Fruit fly (Drosophila melanogaster) whole organism, embryonic: ENCODE measurements around the gene Ssk.

Experiments
- Atf-2 ChIP-seq: fragments of 200-800 bp; sonication (Bioruptor generic); optimal IDR thresholded peaks from 2 replicates; lab custom pipeline; 2016; ENCODE audit warnings: missing biosample characterization, missing genetic modification characterization
- CG10267 ChIP-seq: fragments of 200-800 bp; sonication (Bioruptor generic); optimal IDR thresholded peaks from 2 replicates; lab custom pipeline; 2018; ENCODE audit warnings: missing biosample characterization, mild to moderate bottlenecking, missing genetic modification characterization, moderate library complexity
- CG11723 ChIP-seq: fragments of 200-800 bp; sonication (Bioruptor generic); optimal IDR thresholded peaks from 2 replicates; lab custom pipeline; 2017; ENCODE audit warnings: missing biosample characterization, mild to moderate bottlenecking, missing genetic modification characterization
- CG12071 ChIP-seq: fragments of 200-800 bp; sonication (Bioruptor generic); optimal IDR thresholded peaks from 3 replicates; lab custom pipeline; 2018; ENCODE audit warnings: missing biosample characterization, mild to moderate bottlenecking, missing genetic modification characterization
- CG12299 ChIP-seq: fragments of 200-800 bp; sonication (Bioruptor generic); optimal IDR thresholded peaks from 2 replicates; lab custom pipeline; 2018; ENCODE audit warnings: missing biosample characterization, mild to moderate bottlenecking, missing genetic modification characterization
- CG13624 ChIP-seq: fragments of 200-800 bp; sonication (Bioruptor generic); optimal IDR thresholded peaks from 2 replicates; lab custom pipeline; 2016; ENCODE audit warnings: missing biosample characterization, missing genetic modification characterization
- CG14441 ChIP-seq: fragments of 200-800 bp; sonication (Bioruptor generic); IDR thresholded peaks from 2 replicates; pipeline ENCODE4 v1.3.6; 2022; ENCODE audit warnings: missing biosample characterization, missing genetic modification characterization
- CG14710 ChIP-seq: fragments of 200-800 bp; sonication (Bioruptor generic); optimal IDR thresholded peaks from 3 replicates; lab custom pipeline; 2019; ENCODE audit warnings: missing biosample characterization, mild to moderate bottlenecking, missing genetic modification characterization, moderate library complexity
- CG17612 ChIP-seq: fragments of 200-800 bp; sonication (Bioruptor generic); IDR thresholded peaks from 2 replicates; pipeline ENCODE4 v1.3.6; 2022; ENCODE audit warnings: missing biosample characterization, missing genetic modification characterization
- CG1832 ChIP-seq: fragments of 200-800 bp; sonication (Bioruptor generic); optimal IDR thresholded peaks from 2 replicates; lab custom pipeline; 2017; ENCODE audit warnings: missing biosample characterization, mild to moderate bottlenecking, missing genetic modification characterization, inconsistent platforms
- CG18619 ChIP-seq: fragments of 200-800 bp; sonication (Bioruptor generic); optimal IDR thresholded peaks from 3 replicates; lab custom pipeline; 2017; ENCODE audit warnings: missing biosample characterization, mild to moderate bottlenecking, missing genetic modification characterization
- CG30431 ChIP-seq: fragments of 200-800 bp; sonication (Bioruptor generic); optimal IDR thresholded peaks from 2 replicates; lab custom pipeline; 2017; ENCODE audit warnings: missing biosample characterization, missing genetic modification characterization
- CG31388 ChIP-seq: fragments of 200-800 bp; sonication (Bioruptor generic); optimal IDR thresholded peaks from 2 replicates; lab custom pipeline; 2016; ENCODE audit warnings: missing biosample characterization, missing genetic modification characterization
- CG32767 ChIP-seq: fragments of 200-800 bp; sonication (Bioruptor generic); IDR thresholded peaks from 2 replicates; pipeline ENCODE4 v1.3.6; 2022; ENCODE audit warnings: missing biosample characterization, missing genetic modification characterization
- CG34422 ChIP-seq: fragments of 200-800 bp; sonication (Bioruptor generic); IDR thresholded peaks from 3 replicates; pipeline ENCODE4 v1.3.6; 2022; ENCODE audit warnings: missing biosample characterization, missing genetic modification characterization
- CG3726 ChIP-seq: fragments of 200-800 bp; sonication (Bioruptor generic); IDR thresholded peaks from 3 replicates; pipeline ENCODE4, ENCODE4 v1.3.6; 2022; ENCODE audit warnings: missing biosample characterization, missing genetic modification characterization
- CG4730 ChIP-seq: fragments of 200-800 bp; sonication (Bioruptor generic); IDR thresholded peaks from 2 replicates; pipeline ENCODE4 v1.3.6; 2022; ENCODE audit warnings: missing biosample characterization, missing genetic modification characterization
- CG6854 ChIP-seq: fragments of 200-800 bp; sonication (Bioruptor generic); optimal IDR thresholded peaks from 3 replicates; lab custom pipeline; 2017; ENCODE audit warnings: missing biosample characterization, mild to moderate bottlenecking, missing genetic modification characterization
- CG7357 ChIP-seq: fragments of 200-800 bp; sonication (Bioruptor generic); IDR thresholded peaks from 3 replicates; pipeline ENCODE4 v1.3.6; 2022; ENCODE audit warnings: missing biosample characterization, missing genetic modification characterization
- Dip2 ChIP-seq: fragments of 200-800 bp; sonication (Bioruptor generic); IDR thresholded peaks from 2 replicates; pipeline ENCODE4 v1.3.6; 2022; ENCODE audit warnings: missing biosample characterization, missing genetic modification characterization
- Ets97D ChIP-seq: fragments of 200-800 bp; sonication (Bioruptor generic); optimal IDR thresholded peaks from 3 replicates; lab custom pipeline; 2016; ENCODE audit warnings: missing biosample characterization, missing genetic modification characterization
- Lim3 ChIP-seq: fragments of 200-800 bp; sonication (Bioruptor generic); IDR thresholded peaks from 2 replicates; pipeline ENCODE4 v1.3.6; 2022; ENCODE audit warnings: missing biosample characterization, missing genetic modification characterization
- Mad ChIP-seq: fragments of 200-800 bp; sonication (Bioruptor generic); optimal IDR thresholded peaks from 2 replicates; lab custom pipeline; 2016; ENCODE audit warnings: missing biosample characterization, missing genetic modification characterization
- Myb ChIP-seq: fragments of 200-800 bp; sonication (Bioruptor generic); optimal IDR thresholded peaks from 2 replicates; lab custom pipeline; 2016; ENCODE audit warnings: missing biosample characterization, missing genetic modification characterization
- Ravus ChIP-seq: fragments of 200-800 bp; sonication (Bioruptor generic); IDR thresholded peaks from 2 replicates; pipeline ENCODE4 v1.3.6; 2022; ENCODE audit warnings: missing biosample characterization, missing genetic modification characterization
- Rfx ChIP-seq: fragments of 200-800 bp; sonication (Bioruptor generic); IDR thresholded peaks from 2 replicates; pipeline ENCODE4 v1.3.6; 2022; ENCODE audit warnings: missing biosample characterization, missing genetic modification characterization
- Rx ChIP-seq: fragments of 200-800 bp; sonication (Bioruptor generic); IDR thresholded peaks from 2 replicates; pipeline ENCODE4 v1.3.6; 2022; ENCODE audit warnings: missing biosample characterization, missing genetic modification characterization
- Sin3A ChIP-seq: fragments of >200 bp; optimal IDR thresholded peaks from 2 replicates; lab custom pipeline; 2018
- Sox102F ChIP-seq: fragments of 200-800 bp; sonication (Bioruptor generic); optimal IDR thresholded peaks from 2 replicates; lab custom pipeline; 2018; ENCODE audit warnings: missing biosample characterization, mild to moderate bottlenecking, missing genetic modification characterization, moderate library complexity
- Xrp1 ChIP-seq: fragments of 200-800 bp; sonication (Bioruptor generic); IDR thresholded peaks from 2 replicates; pipeline ENCODE4 v1.3.6; 2022; ENCODE audit warnings: missing biosample characterization, missing genetic modification characterization
- aop ChIP-seq: fragments of 200-800 bp; sonication (Bioruptor generic); IDR thresholded peaks from 2 replicates; pipeline ENCODE4 v1.3.6; 2022; ENCODE audit warnings: missing biosample characterization, missing genetic modification characterization
- bbx ChIP-seq: fragments of 200-800 bp; sonication (Bioruptor generic); IDR thresholded peaks from 2 replicates; pipeline ENCODE4 v1.3.6; 2022; ENCODE audit warnings: missing biosample characterization, missing genetic modification characterization; ENCODE audit not compliant: partially characterized antibody
- chif ChIP-seq, 2 experiments: fragments of 200-800 bp; sonication (Bioruptor generic); optimal IDR thresholded peaks; 3 replicates each; lab custom pipeline; 2016; ENCODE audit warnings: missing biosample characterization in 2 of 2, missing genetic modification characterization in 2 of 2
- chn ChIP-seq: fragments of 200-800 bp; sonication (Bioruptor generic); optimal IDR thresholded peaks from 2 replicates; lab custom pipeline; 2016; ENCODE audit warnings: missing biosample characterization, missing genetic modification characterization
- ci ChIP-seq: fragments of 200-800 bp; sonication (Bioruptor generic); IDR thresholded peaks from 3 replicates; pipeline ENCODE4 v1.3.6; 2022; ENCODE audit warnings: missing biosample characterization, missing genetic modification characterization
- crc ChIP-seq: fragments of 200-800 bp; sonication (Bioruptor generic); optimal IDR thresholded peaks from 2 replicates; lab custom pipeline; 2016; ENCODE audit warnings: missing biosample characterization, missing genetic modification characterization
- fd102C ChIP-seq: fragments of 200-800 bp; sonication (Bioruptor generic); optimal IDR thresholded peaks from 2 replicates; lab custom pipeline; 2018; ENCODE audit warnings: missing biosample characterization, mild to moderate bottlenecking, missing genetic modification characterization, moderate library complexity
- hb ChIP-seq: fragments of 200-800 bp; sonication (Bioruptor generic); IDR thresholded peaks from 3 replicates; pipeline ENCODE4 v1.3.6; 2022; ENCODE audit warnings: missing biosample characterization, missing genetic modification characterization; ENCODE audit not compliant: partially characterized antibody
- odd ChIP-seq: fragments of 200-800 bp; sonication (Bioruptor generic); optimal IDR thresholded peaks from 2 replicates; lab custom pipeline; 2017; ENCODE audit warnings: missing biosample characterization, mild to moderate bottlenecking, missing genetic modification characterization
- onecut ChIP-seq: fragments of 200-800 bp; sonication (Bioruptor generic); IDR thresholded peaks from 2 replicates; pipeline ENCODE4 v1.3.6; 2022; ENCODE audit warnings: missing biosample characterization, missing genetic modification characterization
- pfk ChIP-seq: fragments of 200-800 bp; sonication (Bioruptor generic); optimal IDR thresholded peaks from 2 replicates; lab custom pipeline; 2018; ENCODE audit warnings: missing biosample characterization, mild to moderate bottlenecking, missing genetic modification characterization, moderate library complexity
- repo ChIP-seq: fragments of 200-800 bp; sonication (Bioruptor generic); optimal IDR thresholded peaks from 2 replicates; lab custom pipeline; 2016; ENCODE audit warnings: missing biosample characterization, missing genetic modification characterization
- run ChIP-seq: fragments of 200-800 bp; sonication (Bioruptor generic); optimal IDR thresholded peaks from 3 replicates; lab custom pipeline; 2018; ENCODE audit warnings: missing biosample characterization, mild to moderate bottlenecking, missing genetic modification characterization
- salm ChIP-seq: fragments of 200-800 bp; sonication (Bioruptor generic); optimal IDR thresholded peaks from 2 replicates; lab custom pipeline; 2018; ENCODE audit warnings: missing biosample characterization, mild to moderate bottlenecking, missing genetic modification characterization
- sd ChIP-seq: fragments of 200-800 bp; sonication (Bioruptor generic); optimal IDR thresholded peaks from 3 replicates; lab custom pipeline; 2018; ENCODE audit warnings: missing biosample characterization, mild to moderate bottlenecking, missing genetic modification characterization, moderate library complexity
- sens-2 ChIP-seq: fragments of 200-800 bp; sonication (Bioruptor generic); IDR thresholded peaks from 2 replicates; pipeline ENCODE4 v1.3.6; 2022; ENCODE audit warnings: missing biosample characterization, missing genetic modification characterization
- seq ChIP-seq: fragments of 200-800 bp; sonication (Bioruptor generic); IDR thresholded peaks from 2 replicates; pipeline ENCODE4 v1.3.6; 2022; ENCODE audit warnings: missing biosample characterization, missing genetic modification characterization
- sqz ChIP-seq: fragments of 200-800 bp; sonication (Bioruptor generic); optimal IDR thresholded peaks from 3 replicates; lab custom pipeline; 2018; ENCODE audit warnings: missing biosample characterization, mild to moderate bottlenecking, missing genetic modification characterization
- tgo ChIP-seq: fragments of 200-800 bp; sonication (Bioruptor generic); IDR thresholded peaks from 3 replicates; pipeline ENCODE4 v1.3.6; 2022; ENCODE audit warnings: missing biosample characterization, missing genetic modification characterization
- tup ChIP-seq: fragments of 200-800 bp; sonication (Bioruptor generic); optimal IDR thresholded peaks from 2 replicates; lab custom pipeline; 2016; ENCODE audit warnings: missing biosample characterization, mild to moderate bottlenecking, missing genetic modification characterization, moderate library complexity
- zen2 ChIP-seq: fragments of 200-800 bp; sonication (Bioruptor generic); IDR thresholded peaks from 3 replicates; pipeline ENCODE4 v1.3.6; 2022; ENCODE audit warnings: missing biosample characterization, missing genetic modification characterization; ENCODE audit not compliant: partially characterized antibody

The Ssk gene

dm6 chr3L:20183345-20184088, 4.8 kb upstream of the Ssk start (continued):
- TF ChIP-seq Xrp1 (GFP tag; lab: Robert Waterston, UW) = peak; percentile 45; the same call in 1 of the 2 replicates
- TF ChIP-seq CG18619 (GFP tag; lab: Kevin White, UChicago) = peak; percentile 42
- TF ChIP-seq salm (tag; lab: Kevin White, UChicago) = no peak
- TF ChIP-seq odd (GFP tag; lab: Kevin White, UChicago) = no peak
- TF ChIP-seq pfk (GFP tag; lab: Kevin White, UChicago) = no peak
- TF ChIP-seq sd (tag; lab: Kevin White, UChicago) = no peak
- TF ChIP-seq repo (GFP tag; lab: Kevin White, UChicago) = no peak
- TF ChIP-seq CG17612 (GFP tag; lab: Robert Waterston, UW) = no peak
- no peak for TF ChIP-seq CG30431 (GFP tag; lab: Kevin White, UChicago)
- TF ChIP-seq Ets97D (GFP tag; lab: Kevin White, UChicago) = no peak
- TF ChIP-seq zen2 (GFP tag; lab: Robert Waterston, UW) = no peak
- TF ChIP-seq Rfx (GFP tag; lab: Robert Waterston, UW) = peak; percentile 61; the same call in 1 of the 2 replicates
- TF ChIP-seq bbx (GFP tag; lab: Robert Waterston, UW) = no peak
- no peak for TF ChIP-seq crc (GFP tag; lab: Kevin White, UChicago)
- peak; percentile 56; the same call in 1 of the 2 replicates for TF ChIP-seq seq (GFP tag; lab: Robert Waterston, UW)
- TF ChIP-seq CG31388 (GFP tag; lab: Kevin White, UChicago) = no peak
- no peak; the same call in 1 of the 2 replicates for TF ChIP-seq Ravus (GFP tag; lab: Robert Waterston, UW)
- no peak for TF ChIP-seq CG1832 (GFP tag; lab: Kevin White, UChicago)
- peak; percentile 28 for TF ChIP-seq CG11723 (GFP tag; lab: Kevin White, UChicago)
- peak; percentile 20 for TF ChIP-seq CG14710 (tag; lab: Kevin White, UChicago)
- 0 out of 2 replicates have a peak, but pooled peaks have one; percentile 12 for TF ChIP-seq Dip2
- TF ChIP-seq CG10267 = peak; percentile 36
- no peak for TF ChIP-seq onecut (GFP tag; lab: Robert Waterston, UW)
- TF ChIP-seq Mad (GFP tag; lab: Kevin White, UChicago) = no peak
- peak; percentile 69 for TF ChIP-seq Sox102F (GFP tag; lab: Kevin White, UChicago)
- TF ChIP-seq tgo (GFP tag; lab: Robert Waterston, UW) = peak; percentile 55; the same call in 2 of the 3 replicates
- TF ChIP-seq run (tag; lab: Kevin White, UChicago) = no peak
- TF ChIP-seq sqz (GFP tag; lab: Kevin White, UChicago) = no peak
- peak; percentile 49; the same call in 1 of the 2 replicates for TF ChIP-seq CG14441 (GFP tag; lab: Robert Waterston, UW)
- no peak for TF ChIP-seq CG7357 (GFP tag; lab: Robert Waterston, UW)
- no peak for TF ChIP-seq CG13624 (GFP tag; lab: Kevin White, UChicago)
- no peak for TF ChIP-seq Lim3
- TF ChIP-seq hb (GFP tag; lab: Robert Waterston, UW) = no peak
- no peak for TF ChIP-seq Myb
- no peak for TF ChIP-seq CG3726 (GFP tag; lab: Robert Waterston, UW)
- TF ChIP-seq CG34422 = 0 out of 3 replicates have a peak, but pooled peaks have one; percentile 16
- TF ChIP-seq ci (GFP tag; lab: Robert Waterston, UW) = no peak
- no peak for TF ChIP-seq tup (GFP tag; lab: Kevin White, UChicago)
- no peak for TF ChIP-seq CG6854
- no peak for TF ChIP-seq CG32767 (GFP tag; lab: Robert Waterston, UW)
- peak; percentile 39 to 45 for TF ChIP-seq chif (GFP tag; optimal IDR thresholded peaks at IDR 0.05; lab: Kevin White, UChicago)
- no peak for TF ChIP-seq CG12299 (tag; lab: Kevin White, UChicago)
- peak; percentile 32 for TF ChIP-seq Atf-2 (GFP tag; lab: Kevin White, UChicago)
- TF ChIP-seq Rx = no peak
- TF ChIP-seq aop (GFP tag; lab: Robert Waterston, UW) = no peak
- TF ChIP-seq CG4730 (GFP tag; lab: Robert Waterston, UW) = no peak
- no peak for TF ChIP-seq chn
- no peak for TF ChIP-seq Sin3A
- TF ChIP-seq sens-2 = no peak
- TF ChIP-seq fd102C (GFP tag; lab: Kevin White, UChicago) = no peak
- no peak for TF ChIP-seq CG12071 (GFP tag; lab: Kevin White, UChicago)
